Fruit fly (Drosophila melanogaster) whole organism, embryonic: Measurements from ENCODE around the gene zetaCOP.

Experiments
- Atf6 ChIP-seq: fragments of 200-800 bp; sonication (Bioruptor generic); IDR thresholded peaks from 2 replicates; pipeline ENCODE4 v1.3.6; 2022; ENCODE audit warnings: missing biosample characterization, missing genetic modification characterization
- CG12219 ChIP-seq: fragments of 200-800 bp; sonication (Bioruptor generic); optimal IDR thresholded peaks from 3 replicates; lab custom pipeline; 2018; ENCODE audit warnings: missing biosample characterization, mild to moderate bottlenecking, missing genetic modification characterization
- CG13123 ChIP-seq: fragments of 200-800 bp; sonication (Bioruptor generic); optimal IDR thresholded peaks from 2 replicates; lab custom pipeline; 2016; ENCODE audit warnings: missing biosample characterization, missing genetic modification characterization
- CG15011 ChIP-seq: fragments of 200-800 bp; sonication (Bioruptor generic); optimal IDR thresholded peaks from 3 replicates; lab custom pipeline; 2018; ENCODE audit warnings: missing biosample characterization, mild to moderate bottlenecking, missing genetic modification characterization
- CG16813 ChIP-seq: fragments of 200-800 bp; sonication (Bioruptor generic); IDR thresholded peaks from 3 replicates; pipeline ENCODE4 v1.3.6; 2022; ENCODE audit warnings: missing biosample characterization, missing genetic modification characterization; ENCODE audit not compliant: partially characterized antibody
- CG16863 ChIP-seq: fragments of 200-800 bp; sonication (Bioruptor generic); optimal IDR thresholded peaks from 3 replicates; lab custom pipeline; 2016; ENCODE audit warnings: missing biosample characterization, missing genetic modification characterization
- CG18011 ChIP-seq: fragments of 200-800 bp; sonication (Bioruptor generic); optimal IDR thresholded peaks from 2 replicates; lab custom pipeline; 2017; ENCODE audit warnings: missing biosample characterization, missing genetic modification characterization, mild to moderate bottlenecking, moderate library complexity, missing genotype
- CG18262 ChIP-seq: fragments of 200-800 bp; optimal IDR thresholded peaks from 3 replicates; lab custom pipeline; 2019; ENCODE audit warnings: missing biosample characterization, mild to moderate bottlenecking, missing genetic modification characterization, moderate library complexity
- CG2116 ChIP-seq: fragments of 200-800 bp; sonication (Bioruptor generic); optimal IDR thresholded peaks from 3 replicates; lab custom pipeline; 2018; ENCODE audit warnings: missing biosample characterization, mild to moderate bottlenecking, missing genetic modification characterization
- CG2678 ChIP-seq: fragments of 200-800 bp; sonication (Bioruptor generic); optimal IDR thresholded peaks from 3 replicates; lab custom pipeline; 2019; ENCODE audit warnings: missing biosample characterization, mild to moderate bottlenecking, missing genetic modification characterization, moderate library complexity
- CG31388 ChIP-seq: fragments of 200-800 bp; sonication (Bioruptor generic); optimal IDR thresholded peaks from 2 replicates; lab custom pipeline; 2016; ENCODE audit warnings: missing biosample characterization, missing genetic modification characterization
- CG32772 ChIP-seq: fragments of 200-800 bp; sonication (Bioruptor generic); IDR thresholded peaks from 2 replicates; pipeline ENCODE4 v1.3.6; 2022; ENCODE audit warnings: missing biosample characterization, missing genetic modification characterization
- CG4404 ChIP-seq: fragments of 200-800 bp; sonication (Bioruptor generic); IDR thresholded peaks from 2 replicates; pipeline ENCODE4 v1.3.6; 2022; ENCODE audit warnings: missing biosample characterization, missing genetic modification characterization
- CG6765 ChIP-seq: fragments of 200-800 bp; sonication (Bioruptor generic); optimal IDR thresholded peaks from 3 replicates; lab custom pipeline; 2017; ENCODE audit warnings: missing biosample characterization, mild to moderate bottlenecking, missing genetic modification characterization
- CG8478 ChIP-seq: fragments of >200 bp; optimal IDR thresholded peaks from 2 replicates; lab custom pipeline; 2018
- CG8765 ChIP-seq: fragments of 200-800 bp; sonication (Bioruptor generic); IDR thresholded peaks from 2 replicates; pipeline ENCODE4 v1.3.6; 2022; ENCODE audit warnings: missing biosample characterization, missing genetic modification characterization
- CG9437 ChIP-seq: fragments of 200-800 bp; sonication (Bioruptor generic); optimal IDR thresholded peaks from 2 replicates; lab custom pipeline; 2018; ENCODE audit warnings: missing biosample characterization, mild to moderate bottlenecking, missing genetic modification characterization
- CG9817 ChIP-seq: fragments of 200-800 bp; sonication (Bioruptor generic); optimal IDR thresholded peaks from 2 replicates; lab custom pipeline; 2018; ENCODE audit warnings: missing biosample characterization, mild to moderate bottlenecking, missing genetic modification characterization, moderate library complexity
- Fer2 ChIP-seq: fragments of 200-800 bp; sonication (Bioruptor generic); optimal IDR thresholded peaks from 2 replicates; lab custom pipeline; 2018; ENCODE audit warnings: missing biosample characterization, mild to moderate bottlenecking, missing genetic modification characterization, moderate library complexity
- Fer3 ChIP-seq: fragments of 200-800 bp; sonication (Bioruptor generic); optimal IDR thresholded peaks from 2 replicates; lab custom pipeline; 2018; ENCODE audit warnings: missing biosample characterization, mild to moderate bottlenecking, missing genetic modification characterization, moderate library complexity
- Gsc ChIP-seq: fragments of 200-800 bp; sonication (Bioruptor generic); IDR thresholded peaks from 2 replicates; pipeline ENCODE4 v1.3.6; 2022; ENCODE audit warnings: missing biosample characterization, missing genetic modification characterization
- Hand ChIP-seq: fragments of 200-800 bp; sonication (Bioruptor generic); optimal IDR thresholded peaks from 2 replicates; lab custom pipeline; 2017; ENCODE audit warnings: mild to moderate bottlenecking, missing biosample characterization, missing genetic modification reagents, missing genetic modification characterization
- Kr ChIP-seq: fragments of 200-800 bp; sonication (Bioruptor generic); optimal IDR thresholded peaks from 2 replicates; lab custom pipeline; 2017; ENCODE audit warnings: missing biosample characterization, mild to moderate bottlenecking, missing genetic modification characterization
- Lpt ChIP-seq: fragments of >200 bp; optimal IDR thresholded peaks from 2 replicates; lab custom pipeline; 2018; ENCODE audit warnings: missing biosample characterization, missing genetic modification characterization
- MBD-R2 ChIP-seq: fragments of 200-800 bp; sonication (Bioruptor generic); IDR thresholded peaks from 2 replicates; pipeline ENCODE4 v1.3.6; 2022; ENCODE audit warnings: missing biosample characterization, missing genetic modification characterization
- Mrtf ChIP-seq: fragments of 200-800 bp; sonication (Bioruptor generic); IDR thresholded peaks from 3 replicates; pipeline ENCODE4 v1.3.6; 2022; ENCODE audit warnings: missing biosample characterization, missing genetic modification characterization
- Nf-YB ChIP-seq: fragments of 200-800 bp; sonication (Bioruptor generic); optimal IDR thresholded peaks from 3 replicates; lab custom pipeline; 2019; ENCODE audit warnings: missing biosample characterization, mild to moderate bottlenecking, missing genetic modification characterization, moderate library complexity
- Nf-YC ChIP-seq: fragments of 200-800 bp; optimal IDR thresholded peaks from 3 replicates; lab custom pipeline; 2019; ENCODE audit warnings: missing biosample characterization, mild to moderate bottlenecking, missing genetic modification characterization, moderate library complexity
- PHDP ChIP-seq: fragments of 200-800 bp; sonication (Bioruptor generic); optimal IDR thresholded peaks from 3 replicates; lab custom pipeline; 2018; ENCODE audit warnings: missing biosample characterization, mild to moderate bottlenecking, missing genetic modification characterization, moderate library complexity
- Poxn ChIP-seq: fragments of 200-800 bp; sonication (Bioruptor generic); IDR thresholded peaks from 2 replicates; pipeline ENCODE4 v1.3.6; 2022; ENCODE audit warnings: missing biosample characterization, missing genetic modification characterization
- Ptx1 ChIP-seq: fragments of 200-800 bp; sonication (Bioruptor generic); IDR thresholded peaks from 2 replicates; pipeline ENCODE4 v1.3.6; 2022; ENCODE audit warnings: missing biosample characterization, missing genetic modification characterization
- Rx ChIP-seq: fragments of 200-800 bp; sonication (Bioruptor generic); IDR thresholded peaks from 2 replicates; pipeline ENCODE4 v1.3.6; 2022; ENCODE audit warnings: missing biosample characterization, missing genetic modification characterization
- Spps ChIP-seq: fragments of 200-800 bp; sonication (Bioruptor generic); optimal IDR thresholded peaks from 2 replicates; lab custom pipeline; 2018; ENCODE audit warnings: missing biosample characterization, mild to moderate bottlenecking, missing genetic modification characterization
- Sry-β ChIP-seq: fragments of 200-800 bp; sonication (Bioruptor generic); optimal IDR thresholded peaks from 2 replicates; lab custom pipeline; 2018; ENCODE audit warnings: missing biosample characterization, mild to moderate bottlenecking, missing genetic modification characterization, moderate library complexity
- ato ChIP-seq: fragments of 200-800 bp; sonication (Bioruptor generic); IDR thresholded peaks from 2 replicates; pipeline ENCODE4 v1.3.6; 2022; ENCODE audit warnings: missing biosample characterization, missing genetic modification characterization; ENCODE audit not compliant: partially characterized antibody
- cg ChIP-seq: fragments of 200-800 bp; sonication (Bioruptor generic); optimal IDR thresholded peaks from 3 replicates; lab custom pipeline; 2019; ENCODE audit warnings: missing biosample characterization, mild to moderate bottlenecking, missing genetic modification characterization, moderate library complexity
- crp ChIP-seq, 2 experiments: fragments of 200-800 bp; sonication (Bioruptor generic); optimal IDR thresholded peaks; 2 replicates in 1 of 2; 3 replicates in 1 of 2; lab custom pipeline; 2017; ENCODE audit warnings: missing biosample characterization in 2 of 2, missing genetic modification characterization in 2 of 2, mild to moderate bottlenecking in 1 of 2, moderate library complexity in 1 of 2
- dm ChIP-seq: fragments of 200-800 bp; sonication (Bioruptor generic); optimal IDR thresholded peaks from 3 replicates; lab custom pipeline; 2016; ENCODE audit warnings: missing biosample characterization, missing genetic modification characterization
- eve ChIP-seq, 2 experiments: fragments of >200 bp; optimal IDR thresholded peaks; 2 replicates each; lab custom pipeline; 2017; ENCODE audit warnings: missing biosample characterization in 2 of 2, missing genetic modification characterization in 2 of 2
- ewg ChIP-seq: fragments of 200-800 bp; sonication (Bioruptor generic); optimal IDR thresholded peaks from 3 replicates; lab custom pipeline; 2017; ENCODE audit warnings: mild to moderate bottlenecking, missing biosample characterization, missing genetic modification reagents, missing genetic modification characterization
- fd3F ChIP-seq: fragments of 200-800 bp; sonication (Bioruptor generic); optimal IDR thresholded peaks from 2 replicates; lab custom pipeline; 2018; ENCODE audit warnings: missing biosample characterization, mild to moderate bottlenecking, missing genetic modification characterization, moderate library complexity
- gce ChIP-seq: fragments of 200-800 bp; sonication (Bioruptor generic); IDR thresholded peaks from 3 replicates; pipeline ENCODE4 v1.3.6; 2022; ENCODE audit warnings: missing biosample characterization, missing genetic modification characterization
- kni ChIP-seq: fragments of 200-800 bp; sonication (Bioruptor generic); optimal IDR thresholded peaks from 3 replicates; lab custom pipeline; 2017; ENCODE audit warnings: mild to moderate bottlenecking, missing biosample characterization, missing genetic modification reagents, missing genetic modification characterization
- mam ChIP-seq: fragments of 200-800 bp; sonication (Bioruptor generic); optimal IDR thresholded peaks from 3 replicates; lab custom pipeline; 2016; ENCODE audit warnings: missing biosample characterization, missing genetic modification characterization
- nerfin-2 ChIP-seq: fragments of 200-800 bp; sonication (Bioruptor generic); IDR thresholded peaks from 2 replicates; pipeline ENCODE4 v1.3.6; 2022; ENCODE audit warnings: missing biosample characterization, missing genetic modification characterization; ENCODE audit not compliant: partially characterized antibody
- otp ChIP-seq: fragments of 200-800 bp; sonication (Bioruptor generic); IDR thresholded peaks from 3 replicates; pipeline ENCODE4, ENCODE4 v1.3.6; 2022; ENCODE audit warnings: missing biosample characterization, missing genetic modification characterization
- pros ChIP-seq: fragments of 200-800 bp; sonication (Bioruptor generic); optimal IDR thresholded peaks from 3 replicates; lab custom pipeline; 2019; ENCODE audit warnings: missing biosample characterization, mild to moderate bottlenecking, missing genetic modification characterization, moderate library complexity
- sqz ChIP-seq: fragments of 200-800 bp; sonication (Bioruptor generic); optimal IDR thresholded peaks from 3 replicates; lab custom pipeline; 2018; ENCODE audit warnings: missing biosample characterization, mild to moderate bottlenecking, missing genetic modification characterization
- stwl ChIP-seq: fragments of 200-800 bp; sonication (Bioruptor generic); optimal IDR thresholded peaks from 3 replicates; lab custom pipeline; 2018; ENCODE audit warnings: missing biosample characterization, mild to moderate bottlenecking, missing genetic modification characterization, moderate library complexity
- z ChIP-seq: fragments of 200-800 bp; sonication (Bioruptor generic); IDR thresholded peaks from 3 replicates; pipeline ENCODE4 v1.3.6; 2022; ENCODE audit warnings: missing biosample characterization, missing genetic modification characterization
- zf30C ChIP-seq: fragments of 200-800 bp; sonication (Bioruptor generic); optimal IDR thresholded peaks from 3 replicates; lab custom pipeline; 2018; ENCODE audit warnings: missing biosample characterization, mild to moderate bottlenecking, missing genetic modification characterization

Gene zetaCOP

DNA sequence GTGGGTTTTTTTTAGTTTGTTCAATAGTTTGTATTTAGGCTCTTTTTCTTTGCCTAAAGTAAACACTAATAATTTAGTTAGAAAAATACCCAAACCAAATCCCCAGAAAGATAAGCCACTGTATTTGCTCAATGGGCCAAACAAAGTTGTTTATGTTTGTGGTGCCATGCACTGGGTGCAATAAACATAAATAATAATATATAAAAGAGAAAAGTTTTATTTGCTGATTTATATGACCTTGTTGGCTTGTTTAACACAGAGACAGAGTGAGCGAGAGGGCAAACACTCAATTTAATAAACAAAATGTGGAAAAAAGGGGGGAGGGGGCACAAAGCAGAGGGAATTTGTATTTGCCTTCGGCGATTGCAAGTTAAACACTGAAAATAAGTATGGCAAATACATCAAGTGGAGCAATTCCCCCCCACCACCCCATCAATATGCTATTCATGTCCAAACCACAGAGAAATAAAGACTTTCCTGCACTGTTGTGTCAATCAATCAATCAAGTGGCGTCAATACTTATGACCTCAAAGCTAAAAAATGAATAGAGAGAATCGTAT, 32.8 kb downstream of the zetaCOP start (continued):
- TF ChIP-seq otp (GFP tag; lab: Robert Waterston, UW): no peak
- TF ChIP-seq Sry-β (GFP tag; lab: Kevin White, UChicago): no peak
- TF ChIP-seq stwl (tag; lab: Kevin White, UChicago): peak; percentile 47
- no peak for TF ChIP-seq Atf6 (GFP tag; lab: Robert Waterston, UW)
- TF ChIP-seq crp (GFP tag; optimal IDR thresholded peaks at IDR 0.05; lab: Kevin White, UChicago): no peak
- TF ChIP-seq CG16813 (GFP tag; lab: Robert Waterston, UW): no peak
- no peak for TF ChIP-seq CG6765 (GFP tag; lab: Kevin White, UChicago)
- peak; percentile 56 for TF ChIP-seq Spps (tag; lab: Kevin White, UChicago)
- no peak for TF ChIP-seq CG9437
- TF ChIP-seq mam (GFP tag; lab: Kevin White, UChicago): no peak
- TF ChIP-seq eve (GFP tag; optimal IDR thresholded peaks at IDR 0.05; lab: Kevin White, UChicago): no peak
- no peak for TF ChIP-seq CG18011 (GFP tag; lab: Kevin White, UChicago)
- no peak for TF ChIP-seq Gsc (GFP tag; lab: Robert Waterston, UW)
- TF ChIP-seq CG4404 (GFP tag; lab: Robert Waterston, UW): no peak
- no peak for TF ChIP-seq CG8765 (GFP tag; lab: Robert Waterston, UW)
- no peak for TF ChIP-seq kni (GFP tag; lab: Kevin White, UChicago)
- no peak for TF ChIP-seq Fer2
- no peak for TF ChIP-seq Hand (GFP tag; lab: Kevin White, UChicago)
- peak; percentile 7 for TF ChIP-seq Fer3 (tag; lab: Kevin White, UChicago)
- peak; percentile 36 for TF ChIP-seq Nf-YB (GFP tag; lab: Kevin White, UChicago)
- no peak for TF ChIP-seq Lpt (GFP tag; lab: Kevin White, UChicago)
- TF ChIP-seq sqz: peak; percentile 22
- peak; percentile 26 for TF ChIP-seq CG2116 (GFP tag; lab: Kevin White, UChicago)
- TF ChIP-seq CG16863 (GFP tag; lab: Kevin White, UChicago): no peak
- TF ChIP-seq CG8478: no peak
- TF ChIP-seq dm (GFP tag; lab: Kevin White, UChicago): no peak
- TF ChIP-seq CG32772: no peak
- no peak for TF ChIP-seq CG15011
- TF ChIP-seq CG18262 (tag; lab: Kevin White, UChicago): peak; percentile 72
- TF ChIP-seq CG31388: no peak
- TF ChIP-seq Poxn: no peak
- no peak for TF ChIP-seq CG9817
- no peak for TF ChIP-seq nerfin-2 (GFP tag; lab: Robert Waterston, UW)
- TF ChIP-seq Nf-YC: no peak
- TF ChIP-seq ato: no peak
- TF ChIP-seq gce (GFP tag; lab: Robert Waterston, UW): no peak
- no peak for TF ChIP-seq Mrtf (GFP tag; lab: Robert Waterston, UW)
- TF ChIP-seq MBD-R2 (GFP tag; lab: Robert Waterston, UW): no peak
- TF ChIP-seq CG13123 (GFP tag; lab: Kevin White, UChicago): no peak
- peak; percentile 11 for TF ChIP-seq ewg (GFP tag; lab: Kevin White, UChicago)
- TF ChIP-seq z (GFP tag; lab: Robert Waterston, UW): no peak
- TF ChIP-seq pros (GFP tag; lab: Kevin White, UChicago): no peak
- peak; percentile 59 for TF ChIP-seq CG2678 (tag; lab: Kevin White, UChicago)
- no peak for TF ChIP-seq zf30C (GFP tag; lab: Kevin White, UChicago)
- TF ChIP-seq Rx (GFP tag; lab: Robert Waterston, UW): no peak
- no peak for TF ChIP-seq Ptx1 (GFP tag; lab: Robert Waterston, UW)
- TF ChIP-seq fd3F (GFP tag; lab: Kevin White, UChicago): no peak
- peak; percentile 29 for TF ChIP-seq PHDP (tag; lab: Kevin White, UChicago)
- peak; percentile 66 for TF ChIP-seq Kr
- no peak for TF ChIP-seq cg (GFP tag; lab: Kevin White, UChicago)
- no peak for TF ChIP-seq CG12219 (GFP tag; lab: Kevin White, UChicago)
